Worm (Caenorhabditis elegans): Measurements from ENCODE around the gene ift-43.
A peak's percentile ranks its signal among the peaks of the same experiment; 100 is the strongest.

The ift-43 gene

ce11 chrII:5707532-5707931, 46.9 kb upstream of the ift-43 start, which contains the start of gene osta-2:
Gene osta-2 (plus strand): TSS chrII:5707691.
- TF ChIP-seq efl-1 (optimal IDR thresholded peaks at IDR 0.05) (no peak), efl-1 (GFP tag; optimal IDR thresholded peaks at IDR 0.05 in 1 of 2) (no peak), egl-13 (tag; optimal IDR thresholded peaks at IDR 0.05) (no peak), lin-14 (GFP tag; optimal IDR thresholded peaks at IDR 0.05) (peak; percentile 27), blmp-1 (tag; optimal IDR thresholded peaks at IDR 0.05) (peak; percentile 12), ceh-90 (tag; optimal IDR thresholded peaks at IDR 0.05) (no peak)

DNA sequence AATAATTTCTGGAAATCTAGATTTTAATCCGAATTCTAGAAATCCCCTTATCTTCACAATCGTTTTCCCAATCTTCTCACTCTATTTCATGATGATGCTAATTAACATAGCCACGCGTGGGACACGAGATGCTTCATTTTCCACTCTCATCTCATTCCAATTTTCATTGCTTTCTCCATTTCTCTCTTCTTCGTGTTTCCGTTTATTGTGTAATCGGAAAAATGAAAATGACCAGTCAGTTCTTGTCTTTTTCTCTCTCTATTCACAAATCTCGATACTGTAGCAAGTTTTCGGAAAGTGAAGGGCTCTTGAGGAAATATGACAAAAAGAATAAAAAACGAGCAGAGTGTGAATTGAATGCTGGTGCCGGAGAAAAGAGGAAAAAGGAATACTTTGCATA, 43.9 kb upstream of the ift-43 start:
- TF ChIP-seq ces-1 (GFP tag; optimal IDR thresholded peaks at IDR 0.05), result no peak
- TF ChIP-seq ama-1 (optimal IDR thresholded peaks at IDR 0.05), result no peak
- no peak for TF ChIP-seq pax-3 (tag; optimal IDR thresholded peaks at IDR 0.05)
- TF ChIP-seq lir-3 (tag; optimal IDR thresholded peaks at IDR 0.05; ENCODE audit: poor library complexity), result no peak
- TF ChIP-seq lin-13 (GFP tag; optimal IDR thresholded peaks at IDR 0.05), result no peak
- TF ChIP-seq ceh-82 (tag; optimal IDR thresholded peaks at IDR 0.05), result no peak
- peak; percentile 93 for TF ChIP-seq blmp-1 (tag; optimal IDR thresholded peaks at IDR 0.05)
- peak; percentile 15 for TF ChIP-seq nhr-85 (tag)
- TF ChIP-seq C04F5.9 (tag; optimal IDR thresholded peaks at IDR 0.05), result no peak
- no peak for TF ChIP-seq fos-1 (tag; optimal IDR thresholded peaks at IDR 0.05)
- no peak for TF ChIP-seq pag-3 (tag; optimal IDR thresholded peaks at IDR 0.05; ENCODE audit: borderline replicate concordance, insufficient read depth)
- TF ChIP-seq egl-27 (tag; optimal IDR thresholded peaks at IDR 0.05), result no peak
- TF ChIP-seq snpc-4 (tag; optimal IDR thresholded peaks at IDR 0.05), result no peak
- TF ChIP-seq lin-14 (GFP tag; optimal IDR thresholded peaks at IDR 0.05), result peak; percentile 55
- TF ChIP-seq nhr-77 (tag; optimal IDR thresholded peaks at IDR 0.05), result no peak
- TF ChIP-seq egl-13 (tag; optimal IDR thresholded peaks at IDR 0.05), result no peak
- TF ChIP-seq unc-86 (tag; optimal IDR thresholded peaks at IDR 0.05), result no peak
- TF ChIP-seq swsn-7 (tag; optimal IDR thresholded peaks at IDR 0.05), result no peak
- no peak for TF ChIP-seq lin-15B (tag; optimal IDR thresholded peaks at IDR 0.05)
- no peak for TF ChIP-seq unc-62 (GFP tag; optimal IDR thresholded peaks at IDR 0.05)
- TF ChIP-seq sox-4 (tag; optimal IDR thresholded peaks at IDR 0.05), result no peak

DNA sequence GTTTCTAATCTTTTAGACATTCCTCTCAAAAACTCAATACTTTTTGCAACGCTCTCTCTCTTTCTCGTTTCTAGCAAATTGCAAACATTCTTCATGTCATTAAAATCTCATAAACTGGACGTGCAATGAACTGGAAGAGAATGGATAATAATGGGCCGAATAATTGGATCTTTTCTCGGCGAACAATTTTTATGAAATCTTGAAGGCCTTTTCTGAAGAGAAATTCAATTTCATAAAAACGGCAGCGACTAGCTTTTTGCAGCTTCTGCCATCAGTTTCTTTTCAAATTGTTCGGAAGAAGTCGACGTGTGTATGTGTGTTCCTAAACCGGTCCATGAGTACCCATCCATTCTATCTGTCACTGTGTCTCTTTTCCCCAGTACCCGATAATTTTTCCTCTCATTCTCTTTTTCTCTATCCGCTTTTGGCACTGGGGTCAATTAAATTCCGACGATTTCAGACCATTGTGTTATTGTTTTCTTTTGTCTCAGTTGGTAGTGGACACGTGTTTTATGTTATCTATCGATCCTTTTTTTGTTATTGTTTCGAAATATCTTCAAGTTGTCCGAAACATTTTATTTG, 42.1 kb upstream of the ift-43 start:
- TF ChIP-seq fkh-10 (GFP tag; optimal IDR thresholded peaks at IDR 0.05), result peak; percentile 29
- TF ChIP-seq snu-23 (GFP tag; optimal IDR thresholded peaks at IDR 0.05), result peak; percentile 29
- no peak for TF ChIP-seq efl-1 (optimal IDR thresholded peaks at IDR 0.05)
- TF ChIP-seq efl-1 (GFP tag; optimal IDR thresholded peaks at IDR 0.05 in 1 of 2), result peak in 1 of 2 experiments; percentile 50
- TF ChIP-seq lin-14 (GFP tag; optimal IDR thresholded peaks at IDR 0.05), result peak; percentile 46
- TF ChIP-seq nhr-76 (tag; optimal IDR thresholded peaks at IDR 0.05), result no peak
- TF ChIP-seq blmp-1 (tag; optimal IDR thresholded peaks at IDR 0.05), result peak; percentile 69
- peak; percentile 78 for TF ChIP-seq nhr-85 (tag)
- no peak for TF ChIP-seq unc-86 (tag; optimal IDR thresholded peaks at IDR 0.05)

- peak; percentile 84 for TF ChIP-seq snu-23 (GFP tag; optimal IDR thresholded peaks at IDR 0.05)
- TF ChIP-seq ets-5 (GFP tag; IDR thresholded peaks at IDR 0.05), result no peak
- no peak for TF ChIP-seq pax-3 (tag; optimal IDR thresholded peaks at IDR 0.05)
- no peak for TF ChIP-seq ztf-11 (tag; optimal IDR thresholded peaks at IDR 0.05)
- peak in 1 of 2 experiments; percentile 73 for TF ChIP-seq mdl-1 (tag; optimal IDR thresholded peaks at IDR 0.05)
- TF ChIP-seq nhr-47 (tag; optimal IDR thresholded peaks at IDR 0.05), result peak; percentile 89
- TF ChIP-seq nhr-85 (tag), result peak; percentile 91
- peak; percentile 35; the same call in 1 of the 2 replicates for TF ChIP-seq mab-9 (GFP tag; IDR thresholded peaks at IDR 0.05)
- TF ChIP-seq hlh-4 (tag; optimal IDR thresholded peaks at IDR 0.05), result no peak
- TF ChIP-seq unc-86 (tag; optimal IDR thresholded peaks at IDR 0.05), result peak; percentile 40
- TF ChIP-seq dpl-1 (GFP tag; optimal IDR thresholded peaks at IDR 0.05), result peak; percentile 40 to 50 (median 43)
- no peak for TF ChIP-seq mef-2 (tag; optimal IDR thresholded peaks at IDR 0.05)
- no peak for TF ChIP-seq nhr-28 (tag; optimal IDR thresholded peaks at IDR 0.05)
- no peak for TF ChIP-seq sptf-1 (tag; optimal IDR thresholded peaks at IDR 0.05)
- TF ChIP-seq jun-1 (tag; optimal IDR thresholded peaks at IDR 0.05), result peak; percentile 9
- TF ChIP-seq lin-39 (tag; optimal IDR thresholded peaks at IDR 0.05), result peak; percentile 87
- TF ChIP-seq pqm-1 (tag; optimal IDR thresholded peaks at IDR 0.05), result no peak
- TF ChIP-seq elt-3 (tag; optimal IDR thresholded peaks at IDR 0.05), result peak in 1 of 6 experiments; percentile 35
- peak; percentile 12 for TF ChIP-seq ztf-4 (tag; optimal IDR thresholded peaks at IDR 0.05)
- TF ChIP-seq vab-15 (tag; optimal IDR thresholded peaks at IDR 0.05), result no peak
- peak; percentile 36 for TF ChIP-seq lin-15B (tag; optimal IDR thresholded peaks at IDR 0.05)
- TF ChIP-seq unc-98 (GFP tag; IDR thresholded peaks at IDR 0.05), result no peak
- peak; percentile 12 for TF ChIP-seq F16B12.6 (tag; optimal IDR thresholded peaks at IDR 0.05)
- TF ChIP-seq egl-27 (tag; optimal IDR thresholded peaks at IDR 0.05), result peak in 1 of 2 experiments; percentile 57
- no peak for TF ChIP-seq egl-13 (tag; optimal IDR thresholded peaks at IDR 0.05)
- TF ChIP-seq ceh-82 (tag; optimal IDR thresholded peaks at IDR 0.05), result peak; percentile 44 to 80 (median 70)
- no peak for TF ChIP-seq fkh-8 (tag; optimal IDR thresholded peaks at IDR 0.05)
Observed at ce11 chrII:5701485-5701884, 40.9 kb upstream of the ift-43 start.

All from whole organism, L1 larva.